Fruit fly (Drosophila melanogaster) whole organism, wandering third instar larva: ENCODE data around the gene aralar1.
A peak's percentile ranks its signal among the peaks of the same experiment; 100 is the strongest.

Source experiments
- CG32264 ChIP-seq: fragments of 200-800 bp; sonication (Bioruptor generic); optimal IDR thresholded peaks from 2 replicates; lab custom pipeline; 2016; ENCODE audit warnings: missing biosample characterization, missing genetic modification characterization
- CG9705 ChIP-seq: fragments of 200-800 bp; sonication (Bioruptor generic); optimal IDR thresholded peaks from 2 replicates; lab custom pipeline; 2018; ENCODE audit warnings: missing biosample characterization, mild to moderate bottlenecking, missing genetic modification characterization
- CrebA ChIP-seq: fragments of 200-800 bp; sonication (Bioruptor generic); optimal IDR thresholded peaks from 2 replicates; lab custom pipeline; 2016; ENCODE audit warnings: missing biosample characterization, mild to moderate bottlenecking, missing genetic modification characterization, borderline replicate concordance
- Dfd ChIP-seq: fragments of >200 bp; optimal IDR thresholded peaks from 2 replicates; lab custom pipeline; 2017; ENCODE audit warnings: missing biosample characterization, missing genetic modification characterization
- Dif ChIP-seq: fragments of 200-275, 200-300 bp; sonication (Bioruptor generic); optimal IDR thresholded peaks from 2 replicates; lab custom pipeline; 2018; ENCODE audit warnings: missing biosample characterization, missing genetic modification characterization; ENCODE audit not compliant: partially characterized antibody
- GATAd ChIP-seq: sonication (Bioruptor generic); optimal IDR thresholded peaks from 2 replicates; lab custom pipeline; 2016; ENCODE audit warnings: missing biosample characterization, missing genetic modification characterization
- HLH106 ChIP-seq: fragments of 200-800 bp; optimal IDR thresholded peaks from 3 replicates; lab custom pipeline; 2019; ENCODE audit warnings: missing biosample characterization, mild to moderate bottlenecking, missing genetic modification characterization, moderate library complexity
- Hnf4 ChIP-seq: fragments of 200-800 bp; sonication (Bioruptor generic); optimal IDR thresholded peaks from 2 replicates; lab custom pipeline; 2016; ENCODE audit warnings: missing biosample characterization, mild to moderate bottlenecking, missing genetic modification characterization
- Hr83 ChIP-seq: fragments of 200-300 bp; sonication (Bioruptor generic); optimal IDR thresholded peaks from 2 replicates; lab custom pipeline; 2016; ENCODE audit warnings: missing biosample characterization, mild to moderate bottlenecking, missing genetic modification characterization, moderate library complexity; ENCODE audit not compliant: poor library complexity, severe bottlenecking
- Jra ChIP-seq: sonication (Bioruptor generic); optimal IDR thresholded peaks from 2 replicates; lab custom pipeline; 2016; ENCODE audit warnings: missing biosample characterization, missing genetic modification characterization
- Mio ChIP-seq: sonication (Bioruptor generic); optimal IDR thresholded peaks from 2 replicates; lab custom pipeline; 2016; ENCODE audit warnings: missing biosample characterization, missing genetic modification characterization
- N ChIP-seq: fragments of >200 bp; optimal IDR thresholded peaks from 2 replicates; lab custom pipeline; 2018; ENCODE audit warnings: missing biosample characterization, missing external identifiers, missing genetic modification characterization
- OdsH ChIP-seq: fragments of 200-800 bp; sonication (Bioruptor generic); optimal IDR thresholded peaks from 2 replicates; lab custom pipeline; 2016; ENCODE audit warnings: missing biosample characterization, mild to moderate bottlenecking, missing genetic modification characterization
- Sp1 ChIP-seq: fragments of 200-800 bp; sonication (Bioruptor generic); optimal IDR thresholded peaks from 3 replicates; lab custom pipeline; 2019; ENCODE audit warnings: missing biosample characterization, mild to moderate bottlenecking, missing genetic modification characterization, moderate library complexity
- Vsx2 ChIP-seq: fragments of 200-300, 225-300 bp; sonication (Bioruptor generic); optimal IDR thresholded peaks from 2 replicates; lab custom pipeline; 2018; ENCODE audit warnings: missing biosample characterization, missing genetic modification characterization; ENCODE audit not compliant: partially characterized antibody
- br ChIP-seq: fragments of 200-800 bp; sonication (Bioruptor generic); optimal IDR thresholded peaks from 2 replicates; lab custom pipeline; 2016; ENCODE audit warnings: missing biosample characterization, missing genetic modification characterization
- brk ChIP-seq: fragments of 200-800 bp; sonication (Bioruptor generic); optimal IDR thresholded peaks from 2 replicates; lab custom pipeline; 2016; ENCODE audit warnings: missing biosample characterization, mild to moderate bottlenecking, missing genetic modification characterization
- foxo ChIP-seq, 2 experiments: fragments of 200-800 bp; sonication (Bioruptor generic); optimal IDR thresholded peaks; 2 replicates in 1 of 2; 3 replicates in 1 of 2; lab custom pipeline; 2016 to 2017; ENCODE audit warnings: missing biosample characterization in 2 of 2, missing genetic modification characterization in 2 of 2
- fru ChIP-seq: fragments of 200-800 bp; sonication (Bioruptor generic); optimal IDR thresholded peaks from 3 replicates; lab custom pipeline; 2016; ENCODE audit warnings: missing biosample characterization, mild to moderate bottlenecking, missing genetic modification characterization
- h ChIP-seq: fragments of 200-800 bp; sonication (Bioruptor generic); optimal IDR thresholded peaks from 3 replicates; lab custom pipeline; 2016; ENCODE audit warnings: missing biosample characterization, mild to moderate bottlenecking, missing genetic modification characterization
- lola ChIP-seq: fragments of >200 bp; optimal IDR thresholded peaks from 2 replicates; lab custom pipeline; 2017; ENCODE audit warnings: missing biosample characterization, missing genetic modification characterization
- pan ChIP-seq: fragments of >200 bp; optimal IDR thresholded peaks from 2 replicates; lab custom pipeline; 2017
- psq ChIP-seq: fragments of 200-800 bp; sonication (Bioruptor generic); optimal IDR thresholded peaks from 3 replicates; lab custom pipeline; 2017; ENCODE audit warnings: missing biosample characterization, mild to moderate bottlenecking, missing genetic modification characterization, moderate library complexity
- sv ChIP-seq: fragments of 200-800 bp; sonication (Bioruptor generic); optimal IDR thresholded peaks from 3 replicates; lab custom pipeline; 2016; ENCODE audit warnings: missing biosample characterization, missing genetic modification characterization
- tai ChIP-seq: sonication (Bioruptor generic); optimal IDR thresholded peaks from 2 replicates; lab custom pipeline; 2016; ENCODE audit warnings: missing biosample characterization, missing genetic modification characterization
- usp ChIP-seq: fragments of >200 bp; optimal IDR thresholded peaks from 2 replicates; lab custom pipeline; 2017; ENCODE audit warnings: missing biosample characterization, missing genetic modification characterization
- woc ChIP-seq: sonication (Bioruptor generic); optimal IDR thresholded peaks from 2 replicates; lab custom pipeline; 2016; ENCODE audit warnings: missing biosample characterization, mild to moderate bottlenecking, missing genetic modification characterization

Gene aralar1

dm6 chr3R:30500226-30500625, 44.6 kb upstream of the aralar1 start, which contains the start of gene PH4alphaNE1:
Gene PH4alphaNE1 (minus strand): TSS chr3R:30500326.
- TF ChIP-seq foxo (GFP tag; optimal IDR thresholded peaks at IDR 0.05; lab: Kevin White, UChicago) (no peak), Vsx2 (GFP tag; lab: Kevin White, UChicago) (no peak), CrebA (GFP tag; lab: Kevin White, UChicago) (no peak), pan (lab: Kevin White, UChicago) (no peak), GATAd (no peak), sv (GFP tag; lab: Kevin White, UChicago) (no peak), usp (no peak)

- TF ChIP-seq br = no peak
- no peak for TF ChIP-seq foxo (GFP tag; optimal IDR thresholded peaks at IDR 0.05; lab: Kevin White, UChicago)
- TF ChIP-seq fru (GFP tag; lab: Kevin White, UChicago) = no peak
- no peak for TF ChIP-seq Vsx2 (GFP tag; lab: Kevin White, UChicago)
- no peak for TF ChIP-seq OdsH (GFP tag; lab: Kevin White, UChicago)
- TF ChIP-seq CG32264 = no peak
- no peak for TF ChIP-seq Dfd (GFP tag; lab: Kevin White, UChicago)
- no peak for TF ChIP-seq N (GFP tag; lab: Kevin White, UChicago)
- TF ChIP-seq GATAd = no peak
- TF ChIP-seq Hr83 (GFP tag; lab: Kevin White, UChicago) = no peak
- TF ChIP-seq Hnf4 (GFP tag; lab: Kevin White, UChicago) = no peak
- no peak for TF ChIP-seq pan (lab: Kevin White, UChicago)
- TF ChIP-seq HLH106 (tag; lab: Kevin White, UChicago) = no peak
- TF ChIP-seq brk = no peak
Measured at dm6 chr3R:30496103-30496858, 40.6 kb upstream of the aralar1 start, which contains the start of gene PH4alphaMP. Gene PH4alphaMP (minus strand): TSS chr3R:30496153.

- TF ChIP-seq OdsH (GFP tag; lab: Kevin White, UChicago) (peak; percentile 4), h (peak; percentile 84), fru (GFP tag; lab: Kevin White, UChicago) (no peak)
- TF ChIP-seq, all 38 proteins: peak for 2
Measured at dm6 chr3R:30489797-30490196, 34.1 kb upstream of the aralar1 start, which contains the start of gene PH4alphaSG2. Gene PH4alphaSG2 (plus strand): TSS chr3R:30490074.

- TF ChIP-seq sv (GFP tag; lab: Kevin White, UChicago) = no peak
- no peak for TF ChIP-seq Vsx2 (GFP tag; lab: Kevin White, UChicago)
- no peak for TF ChIP-seq Mio (GFP tag; lab: Kevin White, UChicago)
- TF ChIP-seq HLH106 (tag; lab: Kevin White, UChicago) = no peak
- no peak for TF ChIP-seq Dfd (GFP tag; lab: Kevin White, UChicago)
- no peak for TF ChIP-seq tai (GFP tag; lab: Kevin White, UChicago)
- TF ChIP-seq Dif (GFP tag; lab: Kevin White, UChicago) = no peak
- TF ChIP-seq GATAd = no peak
- TF ChIP-seq Hr83 (GFP tag; lab: Kevin White, UChicago) = no peak
- no peak for TF ChIP-seq N (GFP tag; lab: Kevin White, UChicago)
Measured at dm6 chr3R:30488663-30489062, 33.0 kb upstream of the aralar1 start, which contains the start of gene Jon99Fi. Gene Jon99Fi (plus strand): TSS chr3R:30488963.

- no peak for TF ChIP-seq tai (GFP tag; lab: Kevin White, UChicago)
- TF ChIP-seq HLH106 (tag; lab: Kevin White, UChicago) = no peak
- TF ChIP-seq lola (GFP tag; lab: Kevin White, UChicago) = no peak
- no peak for TF ChIP-seq Dif (GFP tag; lab: Kevin White, UChicago)
- TF ChIP-seq usp = no peak
- TF ChIP-seq Sp1 = no peak
- no peak for TF ChIP-seq Dfd (GFP tag; lab: Kevin White, UChicago)
- no peak for TF ChIP-seq CrebA (GFP tag; lab: Kevin White, UChicago)
- no peak for TF ChIP-seq Jra (GFP tag; lab: Kevin White, UChicago)
- TF ChIP-seq Mio (GFP tag; lab: Kevin White, UChicago) = no peak
- TF ChIP-seq woc (GFP tag; lab: Kevin White, UChicago) = no peak
- no peak for TF ChIP-seq psq (GFP tag; lab: Kevin White, UChicago)
- TF ChIP-seq h = no peak
- TF ChIP-seq CG9705 (GFP tag; lab: Kevin White, UChicago) = no peak
- TF ChIP-seq OdsH (GFP tag; lab: Kevin White, UChicago) = no peak
- TF ChIP-seq Vsx2 (GFP tag; lab: Kevin White, UChicago) = no peak
Measured at dm6 chr3R:30487828-30488227, 32.2 kb upstream of the aralar1 start, which contains the start of gene Jon99Fii. Gene Jon99Fii (minus strand): TSS chr3R:30487928.
